Worm (Caenorhabditis elegans) whole organism, young adult: Measurements from ENCODE around the gene T19C3.3.

Experiments used
- C06A6.2 ChIP-seq: fragments of 200-800 bp; sonication (Bioruptor generic); conservative IDR thresholded peaks from 2 replicates; pipeline ENCODE4 v1.3.6; 2022; ENCODE audit warnings: missing genetic modification characterization, missing compliant biosample characterization
- F37B4.10 ChIP-seq: fragments of 200-800 bp; sonication (Bioruptor generic); IDR thresholded peaks from 2 replicates; pipeline ENCODE4 v1.3.6; 2022; ENCODE audit warnings: missing genetic modification characterization, missing compliant biosample characterization
- K12H6.12 ChIP-seq: fragments of 200-800 bp; sonication (Bioruptor generic); optimal IDR thresholded peaks from 2 replicates; lab custom pipeline; 2018; ENCODE audit warnings: mild to moderate bottlenecking, missing genetic modification characterization, missing compliant biosample characterization
- T07F8.4 ChIP-seq: sonication (generic microtip); optimal IDR thresholded peaks from 2 replicates; lab custom pipeline; 2016; ENCODE audit warnings: mild to moderate bottlenecking, missing genetic modification characterization, moderate library complexity, missing compliant biosample characterization
- Y53G8AR.9 ChIP-seq: fragments of 200-800 bp; sonication (Bioruptor generic); conservative IDR thresholded peaks from 2 replicates; pipeline ENCODE4 v1.3.6; 2022; ENCODE audit warnings: missing genetic modification reagents, missing genetic modification characterization, missing compliant biosample characterization
- Y95B8A.8 ChIP-seq: fragments of 200-800 bp; sonication (Bioruptor generic); IDR thresholded peaks from 2 replicates; pipeline ENCODE4 v1.3.6; 2022; ENCODE audit warnings: missing genetic modification reagents, missing genetic modification characterization, missing compliant biosample characterization
- ZK185.1 ChIP-seq: sonication (generic microtip); optimal IDR thresholded peaks from 2 replicates; lab custom pipeline; 2016; ENCODE audit warnings: mild to moderate bottlenecking, missing genetic modification characterization, missing compliant biosample characterization; ENCODE audit not compliant: poor library complexity, severe bottlenecking
- aptf-3 ChIP-seq: fragments of 200-800 bp; sonication (Bioruptor generic); IDR thresholded peaks from 2 replicates; pipeline ENCODE4 v1.3.6; 2022; ENCODE audit warnings: missing genetic modification characterization, missing compliant biosample characterization
- atf-7 ChIP-seq: sonication (generic microtip); optimal IDR thresholded peaks from 2 replicates; lab custom pipeline; 2017; ENCODE audit warnings: mild to moderate bottlenecking, missing genetic modification characterization, missing compliant biosample characterization
- attf-3 ChIP-seq: fragments of 200-800 bp; sonication (Bioruptor generic); conservative IDR thresholded peaks from 2 replicates; pipeline ENCODE4 v1.3.6; 2022; ENCODE audit warnings: missing genetic modification reagents, missing genetic modification characterization, missing compliant biosample characterization
- attf-5 ChIP-seq: fragments of 200-800 bp; sonication (Bioruptor generic); optimal IDR thresholded peaks from 2 replicates; lab custom pipeline; 2018; ENCODE audit warnings: mild to moderate bottlenecking, missing genetic modification characterization, missing compliant biosample characterization
- cebp-1 ChIP-seq, 2 experiments: fragments of 200-800 bp in 1 of 2; sonication (Bioruptor generic) in 1 of 2; sonication (generic microtip) in 1 of 2; IDR thresholded peaks in 1 of 2; optimal IDR thresholded peaks in 1 of 2; 2 replicates each; pipeline versions ENCODE4 v1.3.6 to Lab custom; 2017 to 2022; ENCODE audit warnings: missing compliant biosample characterization in 2 of 2, missing genetic modification characterization in 2 of 2, mild to moderate bottlenecking in 1 of 2, missing genetic modification reagents in 1 of 2, moderate library complexity in 1 of 2
- ceh-100 ChIP-seq: fragments of 200-800 bp; sonication (Bioruptor generic); IDR thresholded peaks from 2 replicates; pipeline ENCODE4 v1.3.6; 2022; ENCODE audit warnings: missing genetic modification reagents, missing genetic modification characterization, missing compliant biosample characterization
- ceh-27 ChIP-seq: fragments of 200-800 bp; sonication (Bioruptor generic); optimal IDR thresholded peaks from 2 replicates; lab custom pipeline; 2018; ENCODE audit warnings: mild to moderate bottlenecking, missing genetic modification characterization, moderate library complexity, missing compliant biosample characterization
- efl-1 ChIP-seq: fragments of 150-350 bp; optimal IDR thresholded peaks from 2 replicates; lab custom pipeline; 2014; ENCODE audit warnings: missing biosample characterization, missing genetic modification reagents, missing genetic modification characterization
- egrh-3 ChIP-seq: fragments of 200-800 bp; sonication (Bioruptor generic); IDR thresholded peaks from 2 replicates; pipeline ENCODE4 v1.3.6; 2022; ENCODE audit warnings: missing genetic modification reagents, missing genetic modification characterization, missing compliant biosample characterization
- fkh-3 ChIP-seq: sonication (generic microtip); optimal IDR thresholded peaks from 2 replicates; lab custom pipeline; 2016; ENCODE audit warnings: mild to moderate bottlenecking, missing genetic modification characterization, missing compliant biosample characterization
- him-1 ChIP-seq: sonication (generic microtip); optimal IDR thresholded peaks from 2 replicates; lab custom pipeline; 2016; ENCODE audit warnings: missing genotype, missing genetic modification reagents, missing genetic modification characterization, missing compliant biosample characterization
- lin-40 ChIP-seq: sonication (generic microtip); optimal IDR thresholded peaks from 2 replicates; lab custom pipeline; 2016; ENCODE audit warnings: missing genetic modification characterization, mild to moderate bottlenecking, missing compliant biosample characterization, missing genotype, missing genetic modification reagents
- lsl-1 ChIP-seq: fragments of 200-800 bp; sonication (Bioruptor generic); optimal IDR thresholded peaks from 2 replicates; lab custom pipeline; 2018; ENCODE audit warnings: mild to moderate bottlenecking, missing genetic modification characterization, moderate library complexity, missing compliant biosample characterization
- lsy-27 ChIP-seq: sonication (generic microtip); optimal IDR thresholded peaks from 2 replicates; lab custom pipeline; 2017; ENCODE audit warnings: missing genetic modification characterization, mild to moderate bottlenecking, missing compliant biosample characterization, antibody characterized with exemption, missing genotype, borderline replicate concordance; ENCODE audit not compliant: insufficient read depth
- madf-10 ChIP-seq: sonication (generic microtip); optimal IDR thresholded peaks from 2 replicates; lab custom pipeline; 2016; ENCODE audit warnings: mild to moderate bottlenecking, missing genetic modification characterization, missing compliant biosample characterization
- nhr-120 ChIP-seq: fragments of 200-800 bp; sonication (Bioruptor generic); IDR thresholded peaks from 2 replicates; pipeline ENCODE4 v1.3.6; 2022; ENCODE audit warnings: missing genetic modification characterization, missing compliant biosample characterization
- nhr-179 ChIP-seq: sonication (generic microtip); optimal IDR thresholded peaks from 2 replicates; lab custom pipeline; 2016; ENCODE audit warnings: mild to moderate bottlenecking, missing genetic modification characterization, missing compliant biosample characterization
- nhr-80 ChIP-seq: sonication (generic microtip); optimal IDR thresholded peaks from 2 replicates; lab custom pipeline; 2016; ENCODE audit warnings: missing genetic modification characterization, missing compliant biosample characterization
- nhr-90 ChIP-seq: sonication (generic microtip); optimal IDR thresholded peaks from 2 replicates; lab custom pipeline; 2016; ENCODE audit warnings: missing genotype, mild to moderate bottlenecking, missing genetic modification characterization, missing compliant biosample characterization
- pbrm-1 ChIP-seq: fragments of 200-800 bp; sonication (Bioruptor generic); IDR thresholded peaks from 2 replicates; pipeline ENCODE4 v1.3.6; 2022; ENCODE audit warnings: missing genetic modification reagents, missing genetic modification characterization, missing compliant biosample characterization
- rcor-1 ChIP-seq: fragments of 200-800 bp; sonication (Bioruptor generic); IDR thresholded peaks from 2 replicates; pipeline ENCODE4 v1.3.6; 2022; ENCODE audit warnings: missing genetic modification reagents, missing genetic modification characterization, missing compliant biosample characterization
- sea-2 ChIP-seq: fragments of 200-800 bp; sonication (Bioruptor generic); IDR thresholded peaks from 2 replicates; pipeline ENCODE4 v1.3.6; 2022; ENCODE audit warnings: missing genetic modification characterization, missing compliant biosample characterization
- snpc-1.3 ChIP-seq: sonication (generic microtip); optimal IDR thresholded peaks from 2 replicates; lab custom pipeline; 2017; ENCODE audit warnings: missing genetic modification characterization, mild to moderate bottlenecking, missing compliant biosample characterization, antibody characterized with exemption, moderate library complexity, missing genotype, missing genetic modification reagents; ENCODE audit not compliant: insufficient read depth
- xnd-1 ChIP-seq: sonication (generic microtip); optimal IDR thresholded peaks from 2 replicates; lab custom pipeline; 2016; ENCODE audit warnings: missing genotype, missing genetic modification reagents, missing genetic modification characterization, missing compliant biosample characterization
- zfh-2 ChIP-seq: fragments of 200-800 bp; sonication (Bioruptor generic); conservative IDR thresholded peaks from 2 replicates; pipeline ENCODE4 v1.3.6; 2022; ENCODE audit warnings: missing genetic modification reagents, missing genetic modification characterization, missing compliant biosample characterization
- ztf-26 ChIP-seq: sonication (generic microtip); optimal IDR thresholded peaks from 2 replicates; lab custom pipeline; 2017; ENCODE audit warnings: missing genetic modification characterization, missing compliant biosample characterization
- ztf-28 ChIP-seq: fragments of 200-800 bp; sonication (Bioruptor generic); IDR thresholded peaks from 2 replicates; pipeline ENCODE4 v1.3.6; 2022; ENCODE audit warnings: missing genetic modification reagents, missing genetic modification characterization, missing compliant biosample characterization

T19C3.3 gene

DNA sequence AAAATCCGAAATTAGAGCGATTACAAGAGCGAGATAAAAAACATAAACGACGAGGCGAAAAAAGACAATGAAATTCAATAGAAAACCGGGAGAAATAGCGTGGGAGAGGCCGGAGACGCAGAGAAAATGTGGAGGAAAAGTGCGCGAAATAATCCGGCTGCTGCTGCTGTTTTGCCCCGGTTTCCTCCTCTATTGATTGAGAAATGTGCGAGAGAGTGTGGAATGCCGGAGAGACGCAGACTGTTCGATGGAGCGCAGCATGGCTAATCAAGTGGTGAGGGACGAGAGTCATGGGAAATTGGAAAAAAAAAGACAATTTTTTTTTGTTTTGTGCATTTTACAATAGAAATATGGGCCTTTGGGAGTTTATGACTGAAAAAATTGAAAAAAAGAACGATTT, 16.2 kb downstream of the T19C3.3 start (continued):
- TF ChIP-seq efl-1 (GFP tag; lab: Kevin White, UChicago) = peak; percentile 22
- TF ChIP-seq C06A6.2 (GFP tag; lab: Robert Waterston, UW) = no peak
- peak; percentile 55 for TF ChIP-seq lin-40 (tag; lab: Kevin White, UChicago)
- TF ChIP-seq ztf-26 (tag; lab: Kevin White, UChicago) = no peak
- TF ChIP-seq snpc-1.3 (tag; lab: Kevin White, UChicago) = no peak
- no peak for TF ChIP-seq nhr-120
- peak; percentile 25 for TF ChIP-seq K12H6.12 (tag; lab: Kevin White, UChicago)
- no peak for TF ChIP-seq attf-3
- no peak for TF ChIP-seq ceh-100 (GFP tag; lab: Robert Waterston, UW)
- TF ChIP-seq Y53G8AR.9 = 0 out of 2 replicates have a peak, but pooled peaks have one; percentile 22
- TF ChIP-seq, all 124 proteins: peak for 14

DNA sequence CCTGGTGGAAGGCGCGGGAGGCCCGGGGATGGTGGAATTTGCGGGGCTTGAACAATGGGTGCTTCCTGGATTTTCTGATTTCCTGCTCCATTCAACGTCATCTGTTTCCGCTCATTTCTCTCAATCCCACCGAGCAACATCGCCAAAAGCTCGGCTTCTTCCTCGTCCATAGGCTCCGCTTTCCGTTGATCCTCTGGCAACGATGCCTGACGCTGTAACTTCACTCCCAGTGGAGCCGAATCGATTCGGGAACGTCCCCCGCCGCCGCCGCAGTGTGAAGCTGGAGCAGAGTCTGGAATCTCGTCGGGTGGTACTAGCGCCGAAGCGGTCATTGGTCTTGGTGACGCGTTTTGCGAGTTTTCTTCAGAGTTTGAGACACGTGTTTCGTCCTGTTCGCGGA, 18.9 kb downstream of the T19C3.3 start:
- TF ChIP-seq rcor-1 (GFP tag; lab: Robert Waterston, UW) (no peak), ztf-28 (GFP tag; lab: Robert Waterston, UW) (0 out of 2 replicates have a peak, but pooled peaks have one; percentile 36), lsy-27 (no peak), zfh-2 (GFP tag; lab: Robert Waterston, UW) (peak; percentile 70), egrh-3 (GFP tag; lab: Robert Waterston, UW) (peak; percentile 42; the same call in 1 of the 2 replicates)

DNA sequence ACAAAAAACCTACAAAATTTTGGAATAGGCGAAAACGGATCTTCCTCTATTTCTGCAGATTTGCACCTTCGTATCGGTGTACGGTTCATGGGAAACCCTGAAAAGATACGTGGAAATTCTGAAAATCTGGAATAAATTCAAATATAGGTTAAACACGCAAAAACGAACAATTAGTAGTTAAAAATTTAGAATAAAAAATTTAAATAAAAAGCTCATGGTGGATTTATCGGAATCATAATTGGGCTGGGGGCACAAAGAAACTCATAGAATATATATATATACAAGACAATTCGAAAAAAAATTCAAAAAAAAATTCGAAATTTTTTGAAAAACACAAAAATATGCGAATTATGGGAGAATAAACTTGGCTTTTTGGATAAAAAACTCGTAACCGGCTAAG, 27.3 kb downstream of the T19C3.3 start, which contains the start of gene helq-1:
TSS of gene helq-1 (minus strand) at position 101 of the 400 bp plus-strand sequence.
- no peak for TF ChIP-seq ztf-26 (tag; lab: Kevin White, UChicago)
- no peak for TF ChIP-seq lsl-1
- TF ChIP-seq ZK185.1 (tag; lab: Kevin White, UChicago) = no peak
- TF ChIP-seq pbrm-1 (GFP tag; lab: Robert Waterston, UW) = no peak
- TF ChIP-seq aptf-3 (GFP tag; lab: Robert Waterston, UW) = no peak
- TF ChIP-seq xnd-1 (tag; lab: Kevin White, UChicago) = no peak
- TF ChIP-seq atf-7 = no peak
- no peak for TF ChIP-seq cebp-1 (GFP tag; IDR thresholded peaks at IDR 0.05; lab: Robert Waterston, UW)
- no peak for TF ChIP-seq cebp-1 (tag; optimal IDR thresholded peaks at IDR 0.05; lab: Kevin White, UChicago)
- TF ChIP-seq, all 124 proteins: peak for 0

DNA sequence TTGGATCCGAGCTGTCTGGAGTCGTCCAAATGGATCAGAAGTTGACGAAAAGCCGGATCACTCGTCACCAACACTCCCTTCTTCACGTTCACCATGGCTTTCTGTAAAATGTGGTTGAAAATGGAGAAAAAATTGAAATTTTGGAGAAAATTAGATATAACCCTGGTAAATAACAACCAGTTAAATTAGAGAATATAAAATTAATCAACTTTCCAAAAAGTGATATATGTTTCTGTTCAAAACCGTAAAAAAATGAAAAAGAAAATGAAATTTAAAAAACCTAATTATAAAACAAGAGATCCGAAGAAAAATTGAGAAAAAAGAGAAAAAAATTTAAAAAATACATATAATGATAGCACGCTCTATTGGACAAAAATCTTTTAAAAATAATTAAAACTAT, 36.9 kb downstream of the T19C3.3 start, which contains the start of gene gtf-2H5:
TSS of gene gtf-2H5 (minus strand) at position 101 of the 400 bp plus-strand sequence.
- TF ChIP-seq ZK185.1 (tag; lab: Kevin White, UChicago) = no peak

DNA sequence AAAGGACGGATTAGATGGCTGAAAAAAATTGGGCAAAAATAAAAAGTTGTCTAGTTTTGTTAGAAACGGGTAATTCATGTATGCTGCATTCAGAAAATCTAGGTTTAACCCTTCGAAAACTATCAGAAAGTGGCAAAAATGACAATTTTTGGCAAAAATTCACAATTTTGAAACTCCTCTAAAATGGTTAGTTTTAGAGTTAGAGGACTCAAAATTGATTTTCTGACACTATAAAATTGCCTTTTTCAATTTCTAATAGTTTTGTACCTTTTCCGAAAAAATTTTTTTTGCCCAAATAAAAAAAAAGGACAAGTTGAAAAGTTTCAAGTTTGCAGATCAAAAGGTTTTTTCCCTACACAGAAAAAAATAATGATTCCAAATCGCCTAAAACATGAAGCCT, 37.8 kb downstream of the T19C3.3 start:
- TF ChIP-seq nhr-179 (tag; lab: Kevin White, UChicago) (no peak), him-1 (peak; percentile 91)

DNA sequence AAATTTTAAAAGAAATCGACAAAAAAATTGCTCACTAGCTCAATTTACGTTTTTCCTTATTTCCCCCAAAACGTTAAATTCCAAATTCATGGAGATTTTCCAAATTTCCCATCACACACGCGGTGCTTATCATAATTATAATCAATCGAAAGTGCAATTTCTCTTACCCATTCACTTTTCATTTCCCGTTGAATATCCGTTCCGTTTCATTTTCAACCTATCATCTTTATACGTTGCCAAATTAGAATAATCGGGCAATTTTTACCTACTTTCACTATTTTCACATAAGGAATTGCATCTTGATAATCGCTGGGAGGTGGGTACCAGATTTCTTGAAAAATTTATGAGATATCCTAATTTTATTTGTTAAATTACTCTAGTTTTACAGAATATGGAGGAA, 45.5 kb downstream of the T19C3.3 start:
- TF ChIP-seq nhr-90 = no peak
- no peak for TF ChIP-seq madf-10 (tag; lab: Kevin White, UChicago)
- no peak for TF ChIP-seq attf-5 (GFP tag; lab: Kevin White, UChicago)
- TF ChIP-seq ZK185.1 (tag; lab: Kevin White, UChicago) = no peak
- TF ChIP-seq fkh-3 = no peak
- TF ChIP-seq sea-2 (GFP tag; lab: Robert Waterston, UW) = no peak
- TF ChIP-seq nhr-80 (tag; lab: Kevin White, UChicago) = no peak
- TF ChIP-seq T07F8.4 (tag; lab: Kevin White, UChicago) = no peak
- no peak for TF ChIP-seq Y95B8A.8 (GFP tag; lab: Robert Waterston, UW)
- no peak for TF ChIP-seq pbrm-1 (GFP tag; lab: Robert Waterston, UW)
- TF ChIP-seq ceh-27 = no peak
- TF ChIP-seq F37B4.10 (GFP tag; lab: Robert Waterston, UW) = no peak
